Fruit fly (Drosophila melanogaster) Kc167 (cell line): ENCODE data around the gene rg.

Source experiments
- Sin3A ChIP-seq: fragments of >200 bp; optimal IDR thresholded peaks from 2 replicates; lab custom pipeline; 2018; ENCODE audit warnings: missing external identifiers
- h ChIP-seq: fragments of >200 bp; optimal IDR thresholded peaks from 3 replicates; lab custom pipeline; 2018; ENCODE audit warnings: missing external identifiers
- insv ChIP-seq: fragments of >200 bp; optimal IDR thresholded peaks from 3 replicates; lab custom pipeline; 2018; ENCODE audit warnings: missing external identifiers
- psq ChIP-seq: fragments of >200 bp; optimal IDR thresholded peaks from 2 replicates; lab custom pipeline; 2017; ENCODE audit warnings: missing external identifiers
- ttk ChIP-seq: sonication (Bioruptor generic); optimal IDR thresholded peaks from 2 replicates; lab custom pipeline; 2017; ENCODE audit warnings: missing external identifiers

dm6 chrX:5187121-5187520 lies 101.6 kb downstream of the rg start:
- no peak for TF ChIP-seq insv (lab: Kevin White, UChicago)
- no peak for TF ChIP-seq psq (lab: Kevin White, UChicago)
- TF ChIP-seq ttk: no peak
- no peak for TF ChIP-seq Sin3A
- no peak for TF ChIP-seq h (lab: Kevin White, UChicago)
